Worm (Caenorhabditis elegans) whole organism, L4 larva: ENCODE results near the gene sptl-3.
A peak's percentile ranks its signal among the peaks of the same experiment; 100 is the strongest.

Source experiments
- D1046.2 ChIP-seq: fragments of 200-800 bp; sonication (Bioruptor generic); IDR thresholded peaks from 2 replicates; pipeline ENCODE4 v1.3.6; 2022; ENCODE audit warnings: missing genetic modification characterization, missing compliant biosample characterization
- F10B5.3 ChIP-seq: sonication (generic microtip); optimal IDR thresholded peaks from 2 replicates; lab custom pipeline; 2016; ENCODE audit warnings: mild to moderate bottlenecking, missing genetic modification characterization, missing compliant biosample characterization
- F26F4.8 ChIP-seq: fragments of 200-800 bp; sonication (Bioruptor generic); conservative IDR thresholded peaks from 2 replicates; pipeline ENCODE4 v1.3.6; 2022; ENCODE audit warnings: missing genetic modification characterization, missing compliant biosample characterization
- F44E2.7 ChIP-seq: fragments of 200-800 bp; sonication (Bioruptor generic); IDR thresholded peaks from 2 replicates; pipeline ENCODE4 v2.1.2; 2022; ENCODE audit warnings: missing genetic modification characterization, missing compliant biosample characterization
- Y105C5A.15 ChIP-seq: fragments of 200-800 bp; sonication (Bioruptor generic); IDR thresholded peaks from 2 replicates; pipeline ENCODE4 v1.3.6; 2022; ENCODE audit warnings: missing genetic modification characterization, missing compliant biosample characterization
- Y48G9A.11 ChIP-seq: fragments of 200-800 bp; sonication (Bioruptor generic); IDR thresholded peaks from 2 replicates; pipeline ENCODE4 v1.3.6; 2022; ENCODE audit warnings: missing genetic modification reagents, missing genetic modification characterization, missing compliant biosample characterization
- Y75B8A.6 ChIP-seq: fragments of 200-800 bp; sonication (Bioruptor generic); IDR thresholded peaks from 2 replicates; pipeline ENCODE4 v1.3.6; 2022; ENCODE audit warnings: missing genetic modification reagents, missing genetic modification characterization, missing compliant biosample characterization
- aha-1 ChIP-seq: fragments of 150-350 bp; peaks from one replicate; lab custom pipeline; 2014; ENCODE audit warnings: missing biosample characterization, missing genetic modification characterization
- aly-2 ChIP-seq: sonication (generic microtip); optimal IDR thresholded peaks from 2 replicates; lab custom pipeline; 2018; ENCODE audit warnings: missing biosample characterization, missing genetic modification characterization
- arid-1 ChIP-seq: fragments of 200-800 bp; sonication (Bioruptor generic); conservative IDR thresholded peaks from 2 replicates; pipeline ENCODE4 v1.3.6; 2022; ENCODE audit warnings: missing genetic modification reagents, missing genetic modification characterization, missing compliant biosample characterization
- ceh-20 ChIP-seq: fragments of 200-800 bp; sonication (Bioruptor generic); IDR thresholded peaks from 2 replicates; pipeline ENCODE4 v1.3.6; 2022; ENCODE audit warnings: missing genetic modification reagents, missing genetic modification characterization, missing compliant biosample characterization
- ceh-28 ChIP-seq: fragments of 150-350 bp; optimal IDR thresholded peaks from 2 replicates; lab custom pipeline; 2014; ENCODE audit warnings: missing biosample characterization, missing genetic modification reagents, missing genetic modification characterization
- ceh-32 ChIP-seq: sonication (generic microtip); optimal IDR thresholded peaks from 2 replicates; lab custom pipeline; 2016; ENCODE audit warnings: mild to moderate bottlenecking, missing genetic modification characterization, missing compliant biosample characterization; ENCODE audit not compliant: poor library complexity
- ceh-44 ChIP-seq: fragments of 200-800 bp; sonication (Bioruptor generic); IDR thresholded peaks from 2 replicates; pipeline ENCODE4 v1.3.6; 2022; ENCODE audit warnings: missing genetic modification reagents, missing genetic modification characterization, missing compliant biosample characterization
- daf-16 ChIP-seq, 3 experiments: sonication (generic microtip); optimal IDR thresholded peaks; 2 replicates each; lab custom pipeline; 2016 to 2017; ENCODE audit warnings: missing genetic modification characterization in 3 of 3, missing genetic modification reagents in 3 of 3, mild to moderate bottlenecking in 2 of 3, missing compliant biosample characterization in 2 of 3, missing biosample characterization in 1 of 3, moderate library complexity in 1 of 3
- daf-19 ChIP-seq: fragments of 200-800 bp; sonication (Bioruptor generic); conservative IDR thresholded peaks from 2 replicates; pipeline ENCODE4 v1.3.6; 2022; ENCODE audit warnings: missing genetic modification characterization, missing compliant biosample characterization
- dmd-6 ChIP-seq: fragments of 200-800 bp; sonication (Bioruptor generic); IDR thresholded peaks from 2 replicates; pipeline ENCODE4 v1.3.6; 2022; ENCODE audit warnings: missing genetic modification reagents, missing genetic modification characterization, missing compliant biosample characterization
- dmd-9 ChIP-seq: fragments of 200-800 bp; sonication (Bioruptor generic); IDR thresholded peaks from 2 replicates; pipeline ENCODE4 v1.3.6; 2022; ENCODE audit warnings: missing genetic modification reagents, missing genetic modification characterization, missing compliant biosample characterization
- dpl-1 ChIP-seq: fragments of 150-350 bp; optimal IDR thresholded peaks from 2 replicates; lab custom pipeline; 2014; ENCODE audit warnings: missing biosample characterization, missing genetic modification reagents, missing genetic modification characterization
- dve-1 ChIP-seq: sonication (generic microtip); optimal IDR thresholded peaks from 2 replicates; lab custom pipeline; 2017; ENCODE audit warnings: antibody characterized with exemption, mild to moderate bottlenecking, missing genetic modification characterization, missing compliant biosample characterization; ENCODE audit not compliant: insufficient read depth
- jun-1 ChIP-seq: fragments of 150-350 bp; optimal IDR thresholded peaks from 2 replicates; lab custom pipeline; 2014; ENCODE audit warnings: missing biosample characterization, missing genetic modification reagents, missing genetic modification characterization
- lim-7 ChIP-seq: fragments of 200-800 bp; sonication (Bioruptor generic); IDR thresholded peaks from 2 replicates; pipeline ENCODE4 v1.3.6; 2022; ENCODE audit warnings: missing genetic modification characterization, missing compliant biosample characterization
- lin-39 ChIP-seq: fragments of 150-350 bp; optimal IDR thresholded peaks from 2 replicates; lab custom pipeline; 2014; ENCODE audit warnings: missing biosample characterization, missing genetic modification reagents, missing genetic modification characterization
- lsy-2 ChIP-seq, 2 experiments: fragments of 150-350 bp in 1 of 2; sonication (generic microtip) in 1 of 2; optimal IDR thresholded peaks; 2 replicates each; lab custom pipeline; 2014 to 2017; ENCODE audit warnings: missing biosample characterization in 2 of 2, missing genetic modification characterization in 2 of 2
- madf-9 ChIP-seq: fragments of 200-800 bp; sonication (Bioruptor generic); conservative IDR thresholded peaks from 2 replicates; pipeline ENCODE4 v1.3.6; 2022; ENCODE audit warnings: missing genetic modification reagents, missing genetic modification characterization, missing compliant biosample characterization
- mdt-29 ChIP-seq: fragments of 200-800 bp; sonication (Bioruptor generic); IDR thresholded peaks from 2 replicates; pipeline ENCODE4 v1.3.6; 2022; ENCODE audit warnings: missing genetic modification reagents, missing genetic modification characterization, missing compliant biosample characterization
- nhr-102 ChIP-seq: sonication (generic microtip); optimal IDR thresholded peaks from 2 replicates; lab custom pipeline; 2016; ENCODE audit warnings: mild to moderate bottlenecking, missing genetic modification characterization, moderate library complexity, missing compliant biosample characterization
- nhr-237 ChIP-seq: sonication (generic microtip); optimal IDR thresholded peaks from 2 replicates; lab custom pipeline; 2017; ENCODE audit warnings: missing biosample characterization, missing genetic modification characterization
- nhr-41 ChIP-seq: fragments of 200-800 bp; sonication (Bioruptor generic); IDR thresholded peaks from 2 replicates; pipeline ENCODE4 v1.3.6; 2022; ENCODE audit warnings: missing genetic modification reagents, missing genetic modification characterization, missing compliant biosample characterization
- pha-4 ChIP-seq, 2 experiments: fragments of 150-350 bp in 1 of 2; fragments of 200-800 bp in 1 of 2; sonication (Bioruptor generic) in 1 of 2; IDR thresholded peaks in 1 of 2; optimal IDR thresholded peaks in 1 of 2; 2 replicates each; pipeline versions ENCODE4 v1.3.6 to Lab custom; 2014 to 2022; ENCODE audit warnings: missing genetic modification characterization in 2 of 2, missing genetic modification reagents in 2 of 2, missing biosample characterization in 1 of 2, missing compliant biosample characterization in 1 of 2
- pqm-1 ChIP-seq: sonication (generic microtip); optimal IDR thresholded peaks from 2 replicates; lab custom pipeline; 2017; ENCODE audit warnings: missing biosample characterization, missing genetic modification characterization
- rbr-2 ChIP-seq: sonication (generic microtip); optimal IDR thresholded peaks from 2 replicates; lab custom pipeline; 2016; ENCODE audit warnings: missing genotype, missing genetic modification characterization, missing compliant biosample characterization
- set-16 ChIP-seq: fragments of 200-800 bp; sonication (Bioruptor generic); IDR thresholded peaks from 2 replicates; pipeline ENCODE4 v1.3.6; 2022; ENCODE audit warnings: missing genetic modification reagents, missing genetic modification characterization, missing compliant biosample characterization
- spr-1 ChIP-seq: sonication (generic microtip); optimal IDR thresholded peaks from 2 replicates; lab custom pipeline; 2016; ENCODE audit warnings: mild to moderate bottlenecking, missing genetic modification characterization, missing compliant biosample characterization
- unc-130 ChIP-seq: sonication (generic microtip); optimal IDR thresholded peaks from 2 replicates; lab custom pipeline; 2016; ENCODE audit warnings: missing genetic modification reagents, missing genetic modification characterization, missing compliant biosample characterization
- unc-62 ChIP-seq, 3 experiments: fragments of 150-350 bp in 1 of 3; sonication (generic microtip); optimal IDR thresholded peaks in 2 of 3; peaks in 1 of 3; 1 replicate in 1 of 3; 2 replicates in 2 of 3; lab custom pipeline; 2014 to 2017; ENCODE audit warnings: missing biosample characterization in 3 of 3, missing genetic modification characterization in 3 of 3, missing genetic modification reagents in 3 of 3, missing genotype in 1 of 3
- zip-11 ChIP-seq: fragments of 200-800 bp; sonication (Bioruptor generic); IDR thresholded peaks from 2 replicates; pipeline ENCODE4 v1.3.6; 2022; ENCODE audit warnings: missing genetic modification characterization, missing compliant biosample characterization
- ztf-11 ChIP-seq: fragments of 150-350 bp; optimal IDR thresholded peaks from 2 replicates; lab custom pipeline; 2014; ENCODE audit warnings: missing biosample characterization, missing genetic modification characterization

Gene sptl-3

ce11 chrV:13880607-13881006 lies 12.5 kb upstream of the sptl-3 start, which contains the start of gene T22G5.3:
Gene T22G5.3, plus strand, starts transcription at chrV:13880907.
- TF ChIP-seq pha-4 (GFP tag; IDR thresholded peaks at IDR 0.05; lab: Robert Waterston, UW) (no peak), pha-4 (tag; optimal IDR thresholded peaks at IDR 0.05; lab: Kevin White, UChicago) (no peak), D1046.2 (GFP tag; lab: Robert Waterston, UW) (no peak), lsy-2 (tag; optimal IDR thresholded peaks at IDR 0.05; lab: Kevin White, UChicago) (no peak), dpl-1 (GFP tag; lab: Kevin White, UChicago) (no peak), ztf-11 (tag; lab: Kevin White, UChicago) (no peak), nhr-237 (no peak), mdt-29 (GFP tag; lab: Robert Waterston, UW) (no peak), F44E2.7 (GFP tag; lab: Robert Waterston, UW) (no peak), dmd-9 (GFP tag; lab: Robert Waterston, UW) (no peak), aha-1 (tag; lab: Kevin White, UChicago) (no peak), set-16 (GFP tag; lab: Robert Waterston, UW) (no peak), daf-19 (no peak), ceh-20 (GFP tag; lab: Robert Waterston, UW) (no peak), nhr-102 (tag; lab: Kevin White, UChicago) (no peak)
- TF ChIP-seq, all 104 proteins: peak for 0

- no peak for TF ChIP-seq dmd-6 (GFP tag; lab: Robert Waterston, UW)
- no peak for TF ChIP-seq ceh-44
- TF ChIP-seq Y105C5A.15 (GFP tag; lab: Robert Waterston, UW) = no peak
- no peak for TF ChIP-seq ceh-28
- TF ChIP-seq aha-1 (tag; lab: Kevin White, UChicago) = peak; percentile 16
- TF ChIP-seq, all 104 proteins: peak for 1
Observed at ce11 chrV:13887358-13887757, 5.8 kb upstream of the sptl-3 start, which contains the start of gene srsx-19. Gene srsx-19, plus strand, starts transcription at chrV:13887658.

DNA sequence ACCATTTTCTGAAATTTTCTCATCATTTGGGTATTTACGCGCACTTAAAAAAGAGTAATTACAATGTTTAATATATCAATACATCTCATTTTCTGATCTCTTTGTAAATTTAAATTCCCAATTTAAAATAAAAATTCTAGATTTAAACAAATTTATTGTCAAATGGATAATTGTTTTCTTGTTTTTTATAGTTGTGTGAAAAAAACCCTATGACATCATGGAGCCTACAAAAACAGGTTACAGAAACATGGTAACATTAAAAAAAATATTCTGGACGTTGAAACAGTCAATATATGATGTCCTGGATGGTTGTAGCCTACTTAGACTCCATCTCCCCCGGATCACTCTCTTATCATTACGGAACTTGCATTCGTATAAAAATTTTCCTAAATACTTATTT lies 3.6 kb upstream of the sptl-3 start, which contains the start of gene spp-12:
Gene spp-12 (plus strand): TSS at position 301 of the 400 bp plus-strand sequence.
- TF ChIP-seq unc-130 (GFP tag; lab: Kevin White, UChicago) (no peak), Y75B8A.6 (GFP tag; lab: Robert Waterston, UW) (no peak), unc-62 (GFP tag; optimal IDR thresholded peaks at IDR 0.05 in 1 of 2; lab: Kevin White, UChicago) (no peak), unc-62 (tag; optimal IDR thresholded peaks at IDR 0.05; lab: Kevin White, UChicago) (no peak), spr-1 (tag; lab: Kevin White, UChicago) (no peak), set-16 (GFP tag; lab: Robert Waterston, UW) (no peak), zip-11 (GFP tag; lab: Robert Waterston, UW) (no peak), madf-9 (GFP tag; lab: Robert Waterston, UW) (no peak), aly-2 (tag; lab: Kevin White, UChicago) (no peak), F26F4.8 (GFP tag; lab: Robert Waterston, UW) (no peak), Y48G9A.11 (GFP tag; lab: Robert Waterston, UW) (no peak), rbr-2 (tag; lab: Kevin White, UChicago) (no peak), dve-1 (tag; lab: Kevin White, UChicago) (no peak), daf-19 (no peak), F10B5.3 (tag; lab: Kevin White, UChicago) (no peak), lin-39 (tag; lab: Kevin White, UChicago) (no peak), pqm-1 (no peak), Y105C5A.15 (GFP tag; lab: Robert Waterston, UW) (no peak), dpl-1 (GFP tag; lab: Kevin White, UChicago) (no peak), nhr-41 (no peak), daf-16 (GFP tag; optimal IDR thresholded peaks at IDR 0.05; lab: Kevin White, UChicago) (no peak), daf-16 (tag; optimal IDR thresholded peaks at IDR 0.05; lab: Kevin White, UChicago) (no peak)
- TF ChIP-seq, all 104 proteins: peak for 0

DNA sequence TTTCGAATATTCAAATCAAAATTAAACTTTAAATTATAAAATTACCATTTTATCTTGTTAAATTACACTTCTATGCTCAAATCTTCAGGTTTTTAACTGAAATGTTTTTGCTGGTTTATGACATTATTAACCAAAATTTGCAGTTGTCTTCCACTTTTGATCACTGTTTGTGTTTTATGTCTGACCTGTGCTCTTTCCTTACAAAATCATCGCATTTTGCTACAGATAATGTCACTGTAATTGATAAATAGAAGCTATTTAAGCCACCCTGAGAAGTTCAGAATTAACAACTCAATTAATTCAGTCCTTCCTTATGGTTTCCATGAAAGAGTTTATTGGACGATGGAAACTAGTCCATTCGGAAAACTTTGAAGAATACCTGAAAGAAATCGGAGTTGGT lies 2.7 kb upstream of the sptl-3 start, which contains the start of gene lbp-8:
Gene lbp-8 (plus strand): TSS at position 301 of the 400 bp plus-strand sequence.
- no peak for TF ChIP-seq jun-1 (tag; lab: Kevin White, UChicago)
- TF ChIP-seq lim-7 = no peak
- TF ChIP-seq F26F4.8 (GFP tag; lab: Robert Waterston, UW) = no peak
- TF ChIP-seq arid-1 (GFP tag; lab: Robert Waterston, UW) = no peak
- TF ChIP-seq daf-19 = no peak
- TF ChIP-seq ceh-32 (tag; lab: Kevin White, UChicago) = no peak
